Worm (Caenorhabditis elegans): ENCODE results near the gene unc-82.

Gene unc-82

DNA sequence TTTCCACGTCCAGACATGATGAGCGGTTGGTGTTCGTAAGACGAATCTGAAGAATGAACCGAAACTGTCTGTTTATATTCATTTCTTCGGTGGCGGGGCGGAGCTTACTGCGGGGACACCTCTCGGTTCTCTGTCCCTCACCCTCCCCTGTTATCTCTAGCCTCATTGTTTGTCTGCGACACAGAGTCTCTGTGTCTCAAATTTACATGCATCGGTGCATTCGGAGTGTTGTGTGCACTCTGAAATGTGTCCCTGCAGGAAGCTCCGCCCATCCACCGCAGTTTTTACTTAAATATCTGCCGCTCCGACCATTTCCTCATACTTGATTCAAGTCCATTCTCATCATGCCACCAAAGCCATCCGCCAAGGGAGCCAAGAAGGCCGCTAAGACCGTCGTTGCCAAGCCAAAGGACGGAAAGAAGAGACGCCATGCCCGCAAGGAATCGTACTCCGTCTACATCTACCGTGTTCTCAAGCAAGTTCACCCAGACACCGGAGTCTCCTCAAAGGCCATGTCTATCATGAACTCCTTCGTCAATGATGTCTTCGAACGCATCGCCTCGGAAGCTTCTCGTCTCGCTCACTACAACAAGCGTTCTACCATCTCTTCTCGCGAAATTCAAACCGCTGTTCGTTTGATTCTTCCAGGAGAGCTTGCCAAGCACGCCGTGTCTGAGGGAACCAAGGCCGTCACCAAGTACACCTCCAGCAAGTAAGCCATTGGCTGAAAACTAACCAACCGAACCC, 62.1 kb downstream of the unc-82 start, which contains the start of the genes his-61 and his-62 (continued):
- peak; percentile 89 for TF ChIP-seq F49E8.2 (tag; optimal IDR thresholded peaks at IDR 0.05; ENCODE audit: insufficient read depth)
- no peak for TF ChIP-seq efl-1 (GFP tag; optimal IDR thresholded peaks at IDR 0.05)
- no peak for TF ChIP-seq dpff-1 (tag; optimal IDR thresholded peaks at IDR 0.05)
- peak; percentile 39 for TF ChIP-seq ekl-4 (GFP tag; IDR thresholded peaks at IDR 0.05)
- TF ChIP-seq aptf-3 (GFP tag; IDR thresholded peaks at IDR 0.05) = peak; percentile 62; the same call in 1 of the 2 replicates
- TF ChIP-seq C17E4.6 (GFP tag; IDR thresholded peaks at IDR 0.05) = peak; percentile 32; the same call in 1 of the 2 replicates
- TF ChIP-seq lin-40 (tag; optimal IDR thresholded peaks at IDR 0.05) = no peak
- peak; percentile 80; the same call in 1 of the 2 replicates for TF ChIP-seq attf-6 (GFP tag; IDR thresholded peaks at IDR 0.05)
- peak; percentile 15; the same call in 1 of the 2 replicates for TF ChIP-seq hsf-1 (GFP tag; IDR thresholded peaks at IDR 0.05)
- TF ChIP-seq cebp-2 (GFP tag; IDR thresholded peaks at IDR 0.05) = peak; percentile 62; the same call in 1 of the 2 replicates
- peak; percentile 10; the same call in 1 of the 2 replicates for TF ChIP-seq F33H1.4 (GFP tag; IDR thresholded peaks at IDR 0.05)
- TF ChIP-seq ZK185.1 (tag; optimal IDR thresholded peaks at IDR 0.05; ENCODE audit: poor library complexity, severe bottlenecking) = peak; percentile 39
- TF ChIP-seq ztf-26 (tag; optimal IDR thresholded peaks at IDR 0.05) = no peak
- TF ChIP-seq F37B4.10 (GFP tag; IDR thresholded peaks at IDR 0.05) = no peak
- TF ChIP-seq dox-1 (GFP tag; IDR thresholded peaks at IDR 0.05) = peak; percentile 82
- no peak for TF ChIP-seq ztf-25 (GFP tag; IDR thresholded peaks at IDR 0.05)
- no peak for TF ChIP-seq zfh-2 (GFP tag; conservative IDR thresholded peaks at IDR 0.05)
- TF ChIP-seq tlf-1 (GFP tag; optimal IDR thresholded peaks at IDR 0.05) = peak; percentile 23
- TF ChIP-seq B0336.3 (GFP tag; IDR thresholded peaks at IDR 0.05) = peak; percentile 46; the same call in 1 of the 2 replicates
- TF ChIP-seq aptf-2 (GFP tag; conservative IDR thresholded peaks at IDR 0.05) = peak; percentile 87
- TF ChIP-seq pbrm-1 (GFP tag; IDR thresholded peaks at IDR 0.05) = peak; percentile 63; the same call in 1 of the 2 replicates
- TF ChIP-seq tbx-9 (tag; optimal IDR thresholded peaks at IDR 0.05; ENCODE audit: borderline replicate concordance) = no peak
- TF ChIP-seq madf-8 (GFP tag; conservative IDR thresholded peaks at IDR 0.05) = 0 out of 2 replicates have a peak, but pooled peaks have one; percentile 26
- TF ChIP-seq ceh-79 (tag; optimal IDR thresholded peaks at IDR 0.05) = no peak
- TF ChIP-seq ceh-91 (GFP tag; IDR thresholded peaks at IDR 0.05) = peak; percentile 22
- no peak for TF ChIP-seq akir-1 (GFP tag; optimal IDR thresholded peaks at IDR 0.05)
- peak; percentile 80 for TF ChIP-seq hmg-1.2 (GFP tag; IDR thresholded peaks at IDR 0.05)
- TF ChIP-seq ztf-18 (tag; optimal IDR thresholded peaks at IDR 0.05) = peak; percentile 29
- TF ChIP-seq nhr-179 (tag; optimal IDR thresholded peaks at IDR 0.05) = no peak
- no peak for TF ChIP-seq snpc-3.4 (tag; optimal IDR thresholded peaks at IDR 0.05)
- TF ChIP-seq nhr-80 (tag; optimal IDR thresholded peaks at IDR 0.05) = peak; percentile 73

DNA sequence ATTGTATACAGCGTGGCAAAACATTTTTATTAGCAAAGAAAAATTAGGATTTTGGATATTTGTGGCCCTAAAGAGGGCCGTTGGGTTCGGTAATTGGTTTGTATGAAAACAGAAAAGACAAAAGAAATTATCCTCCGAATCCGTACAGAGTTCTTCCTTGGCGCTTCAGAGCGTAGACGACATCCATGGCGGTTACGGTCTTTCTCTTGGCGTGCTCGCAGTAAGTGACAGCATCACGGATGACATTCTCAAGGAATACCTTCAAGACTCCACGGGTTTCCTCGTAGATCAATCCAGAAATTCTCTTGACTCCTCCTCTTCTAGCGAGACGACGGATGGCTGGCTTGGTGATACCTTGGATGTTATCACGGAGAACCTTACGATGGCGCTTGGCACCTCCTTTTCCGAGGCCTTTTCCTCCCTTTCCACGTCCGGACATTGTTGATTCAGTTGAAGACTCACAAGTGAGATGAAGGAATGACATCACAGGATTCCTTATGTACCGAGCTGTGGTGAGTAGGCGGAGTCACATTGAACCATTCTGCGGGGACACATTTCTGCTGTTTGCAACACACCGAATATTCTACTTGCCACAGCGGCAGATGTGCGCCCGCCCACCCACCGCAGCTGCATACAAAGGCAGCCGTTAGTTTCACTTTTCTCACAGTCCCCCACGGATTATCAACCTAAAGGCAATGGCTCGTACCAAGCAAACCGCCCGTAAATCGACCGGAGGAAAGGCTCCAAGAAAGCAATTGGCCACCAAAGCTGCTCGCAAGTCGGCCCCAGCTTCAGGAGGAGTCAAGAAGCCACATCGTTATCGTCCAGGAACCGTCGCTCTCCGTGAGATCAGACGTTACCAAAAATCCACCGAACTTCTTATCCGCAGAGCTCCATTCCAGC, 63.5 kb downstream of the unc-82 start, which contains the start of the genes his-60 and his-59:
Gene his-60 (minus strand): TSS at position 439 of the 903 bp plus-strand sequence.
Gene his-59 (plus strand): TSS at position 696 of the 903 bp plus-strand sequence.
- TF ChIP-seq nhr-120 (GFP tag; IDR thresholded peaks at IDR 0.05) (no peak), die-1 (tag; optimal IDR thresholded peaks at IDR 0.05) (peak; percentile 43), C17E4.6 (GFP tag; IDR thresholded peaks at IDR 0.05) (0 out of 2 replicates have a peak, but pooled peaks have one; percentile 18), rec-8 (tag; optimal IDR thresholded peaks at IDR 0.05) (peak in 1 of 2 experiments; percentile 77), ceh-91 (GFP tag; IDR thresholded peaks at IDR 0.05) (no peak; the same call in 1 of the 2 replicates), hsf-1 (GFP tag; IDR thresholded peaks at IDR 0.05) (peak; percentile 13), F49E8.2 (tag; optimal IDR thresholded peaks at IDR 0.05; ENCODE audit: insufficient read depth) (peak; percentile 91), cebp-2 (GFP tag; IDR thresholded peaks at IDR 0.05) (0 out of 2 replicates have a peak, but pooled peaks have one; percentile 58), mcd-1 (GFP tag; IDR thresholded peaks at IDR 0.05) (peak; percentile 40; the same call in 1 of the 2 replicates), let-526 (GFP tag; IDR thresholded peaks at IDR 0.05) (no peak), gei-17 (GFP tag; optimal IDR thresholded peaks at IDR 0.05) (no peak), hmg-20 (GFP tag; IDR thresholded peaks at IDR 0.05) (no peak), B0019.2 (GFP tag; conservative IDR thresholded peaks at IDR 0.05) (no peak), aptf-3 (GFP tag; IDR thresholded peaks at IDR 0.05) (no peak), egl-44 (GFP tag; IDR thresholded peaks at IDR 0.05) (peak; percentile 88), nhr-90 (tag; optimal IDR thresholded peaks at IDR 0.05) (peak; percentile 51), pbrm-1 (GFP tag; IDR thresholded peaks at IDR 0.05) (peak; percentile 69; the same call in 1 of the 2 replicates), nhr-27 (tag; optimal IDR thresholded peaks at IDR 0.05) (no peak), B0336.3 (GFP tag; IDR thresholded peaks at IDR 0.05) (peak; percentile 77), nfyb-1 (GFP tag; IDR thresholded peaks at IDR 0.05) (no peak)

Measured in whole organism, young adult.